Fruit fly (Drosophila melanogaster) whole organism, embryonic: Measurements from ENCODE around the gene CG9164.

Experiments
- ATbp ChIP-seq: fragments of 200-800 bp; sonication (Bioruptor generic); optimal IDR thresholded peaks from 2 replicates; lab custom pipeline; 2017; ENCODE audit warnings: missing biosample characterization, mild to moderate bottlenecking, missing genetic modification characterization, missing genetic modification reagents
- BtbVII ChIP-seq: fragments of 200-800 bp; sonication (Bioruptor generic); optimal IDR thresholded peaks from 3 replicates; lab custom pipeline; 2017; ENCODE audit warnings: missing biosample characterization, mild to moderate bottlenecking, missing genetic modification characterization
- CG1024 ChIP-seq: fragments of 200-800 bp; sonication (Bioruptor generic); IDR thresholded peaks from 2 replicates; pipeline ENCODE4 v1.3.6; 2022; ENCODE audit warnings: missing biosample characterization, missing genetic modification characterization
- CG11398 ChIP-seq: fragments of 200-800 bp; sonication (Bioruptor generic); optimal IDR thresholded peaks from 2 replicates; lab custom pipeline; 2016; ENCODE audit warnings: missing biosample characterization, missing genetic modification characterization
- CG11504 ChIP-seq: fragments of 200-800 bp; sonication (Bioruptor generic); optimal IDR thresholded peaks from 3 replicates; lab custom pipeline; 2019; ENCODE audit warnings: missing biosample characterization, mild to moderate bottlenecking, missing genetic modification characterization, moderate library complexity
- CG13123 ChIP-seq: fragments of 200-800 bp; sonication (Bioruptor generic); optimal IDR thresholded peaks from 2 replicates; lab custom pipeline; 2016; ENCODE audit warnings: missing biosample characterization, missing genetic modification characterization
- CG14050 ChIP-seq: fragments of 200-800 bp; sonication (Bioruptor generic); IDR thresholded peaks from 3 replicates; pipeline ENCODE4 v1.3.6; 2022; ENCODE audit warnings: missing biosample characterization, missing genetic modification characterization
- CG14860 ChIP-seq: fragments of 200-800 bp; sonication (Bioruptor generic); IDR thresholded peaks from 3 replicates; pipeline ENCODE4 v1.3.6; 2022; ENCODE audit warnings: missing biosample characterization, missing genetic modification characterization; ENCODE audit not compliant: partially characterized antibody
- CG1603 ChIP-seq: fragments of 200-800 bp; sonication (Bioruptor generic); optimal IDR thresholded peaks from 2 replicates; lab custom pipeline; 2019; ENCODE audit warnings: missing biosample characterization, mild to moderate bottlenecking, missing genetic modification characterization, moderate library complexity
- CG17359 ChIP-seq: fragments of 200-800 bp; sonication (Bioruptor generic); optimal IDR thresholded peaks from 3 replicates; lab custom pipeline; 2018; ENCODE audit warnings: missing biosample characterization, mild to moderate bottlenecking, missing genetic modification characterization, moderate library complexity
- CG18262 ChIP-seq: fragments of 200-800 bp; optimal IDR thresholded peaks from 3 replicates; lab custom pipeline; 2019; ENCODE audit warnings: missing biosample characterization, mild to moderate bottlenecking, missing genetic modification characterization, moderate library complexity
- CG18599 ChIP-seq: fragments of 200-800 bp; sonication (Bioruptor generic); optimal IDR thresholded peaks from 3 replicates; lab custom pipeline; 2017; ENCODE audit warnings: missing biosample characterization, missing genetic modification characterization, mild to moderate bottlenecking, moderate library complexity, missing genetic modification reagents
- CG3065 ChIP-seq: fragments of 200-800 bp; sonication (Bioruptor generic); optimal IDR thresholded peaks from 2 replicates; lab custom pipeline; 2016; ENCODE audit warnings: missing biosample characterization, missing genetic modification characterization
- CG34422 ChIP-seq: fragments of 200-800 bp; sonication (Bioruptor generic); IDR thresholded peaks from 3 replicates; pipeline ENCODE4 v1.3.6; 2022; ENCODE audit warnings: missing biosample characterization, missing genetic modification characterization
- CG4730 ChIP-seq: fragments of 200-800 bp; sonication (Bioruptor generic); IDR thresholded peaks from 2 replicates; pipeline ENCODE4 v1.3.6; 2022; ENCODE audit warnings: missing biosample characterization, missing genetic modification characterization
- CG5180 ChIP-seq: fragments of 200-800 bp; sonication (Bioruptor generic); optimal IDR thresholded peaks from 3 replicates; lab custom pipeline; 2017; ENCODE audit warnings: missing biosample characterization, missing genetic modification characterization, mild to moderate bottlenecking, moderate library complexity, missing genetic modification reagents
- CG6654 ChIP-seq: fragments of 200-800 bp; sonication (Bioruptor generic); optimal IDR thresholded peaks from 2 replicates; lab custom pipeline; 2017; ENCODE audit warnings: missing biosample characterization, mild to moderate bottlenecking, missing genetic modification characterization
- CG7839 ChIP-seq: fragments of 200-800 bp; sonication (Bioruptor generic); optimal IDR thresholded peaks from 3 replicates; lab custom pipeline; 2018; ENCODE audit warnings: missing biosample characterization, mild to moderate bottlenecking, missing genetic modification characterization, moderate library complexity
- CG8089 ChIP-seq: fragments of 200-800 bp; sonication (Bioruptor generic); optimal IDR thresholded peaks from 3 replicates; lab custom pipeline; 2016; ENCODE audit warnings: missing biosample characterization, missing genetic modification characterization
- CG8290 ChIP-seq, 3 experiments: fragments of 200-800 bp; sonication (Bioruptor generic); optimal IDR thresholded peaks; 2 replicates each; lab custom pipeline; 2016 to 2019; ENCODE audit warnings: missing biosample characterization in 3 of 3, missing genetic modification characterization in 3 of 3, mild to moderate bottlenecking in 2 of 3, moderate library complexity in 1 of 3
- CG9609 ChIP-seq: fragments of 200-800 bp; sonication (Bioruptor generic); optimal IDR thresholded peaks from 3 replicates; lab custom pipeline; 2016; ENCODE audit warnings: missing biosample characterization, missing genetic modification characterization
- CG9797 ChIP-seq: fragments of 200-800 bp; sonication (Bioruptor generic); optimal IDR thresholded peaks from 3 replicates; lab custom pipeline; 2018; ENCODE audit warnings: missing biosample characterization, mild to moderate bottlenecking, missing genetic modification characterization
- Ets65A ChIP-seq: fragments of 200-800 bp; sonication (Bioruptor generic); peaks from one replicate; lab custom pipeline; 2016; ENCODE audit warnings: missing biosample characterization, missing genetic modification characterization
- Gug ChIP-seq: fragments of 200-800 bp; sonication (Bioruptor generic); IDR thresholded peaks from 4 replicates; pipeline ENCODE4 v1.3.6; 2022; ENCODE audit warnings: missing biosample characterization, missing genetic modification characterization
- HLH3B ChIP-seq: fragments of 200-800 bp; sonication (Bioruptor generic); IDR thresholded peaks from 2 replicates; pipeline ENCODE4 v1.3.6; 2022; ENCODE audit warnings: missing biosample characterization, missing genetic modification characterization
- Hand ChIP-seq: fragments of 200-800 bp; sonication (Bioruptor generic); optimal IDR thresholded peaks from 2 replicates; lab custom pipeline; 2017; ENCODE audit warnings: mild to moderate bottlenecking, missing biosample characterization, missing genetic modification reagents, missing genetic modification characterization
- Hey ChIP-seq: fragments of 200-800 bp; sonication (Bioruptor generic); optimal IDR thresholded peaks from 3 replicates; lab custom pipeline; 2018; ENCODE audit warnings: missing biosample characterization, mild to moderate bottlenecking, missing genetic modification characterization
- HmgZ ChIP-seq: fragments of 200-800 bp; sonication (Bioruptor generic); optimal IDR thresholded peaks from 2 replicates; lab custom pipeline; 2018; ENCODE audit warnings: missing biosample characterization, mild to moderate bottlenecking, missing genetic modification characterization
- Myb ChIP-seq: fragments of 200-800 bp; sonication (Bioruptor generic); optimal IDR thresholded peaks from 2 replicates; lab custom pipeline; 2016; ENCODE audit warnings: missing biosample characterization, missing genetic modification characterization
- Ptx1 ChIP-seq: fragments of 200-800 bp; sonication (Bioruptor generic); IDR thresholded peaks from 2 replicates; pipeline ENCODE4 v1.3.6; 2022; ENCODE audit warnings: missing biosample characterization, missing genetic modification characterization
- Side ChIP-seq: fragments of 200-800 bp; sonication (Bioruptor generic); optimal IDR thresholded peaks from 2 replicates; lab custom pipeline; 2016; ENCODE audit warnings: missing biosample characterization, missing genetic modification characterization
- Sox100B ChIP-seq: fragments of 200-800 bp; sonication (Bioruptor generic); optimal IDR thresholded peaks from 3 replicates; lab custom pipeline; 2018; ENCODE audit warnings: missing biosample characterization, mild to moderate bottlenecking, missing genetic modification characterization
- YL-1 ChIP-seq: fragments of 200-800 bp; sonication (Bioruptor generic); optimal IDR thresholded peaks from 3 replicates; lab custom pipeline; 2017; ENCODE audit warnings: missing biosample characterization, mild to moderate bottlenecking, missing genetic modification characterization
- al ChIP-seq: fragments of 200-800 bp; sonication (Bioruptor generic); IDR thresholded peaks from 2 replicates; pipeline ENCODE4 v1.3.6; 2022; ENCODE audit warnings: missing biosample characterization, missing genetic modification characterization
- chinmo ChIP-seq: fragments of 200-800 bp; sonication (Bioruptor generic); IDR thresholded peaks from 4 replicates; pipeline ENCODE4 v1.3.6; 2022; ENCODE audit warnings: missing biosample characterization, missing genetic modification characterization; ENCODE audit not compliant: partially characterized antibody
- crc ChIP-seq: fragments of 200-800 bp; sonication (Bioruptor generic); optimal IDR thresholded peaks from 2 replicates; lab custom pipeline; 2016; ENCODE audit warnings: missing biosample characterization, missing genetic modification characterization
- cwo ChIP-seq: fragments of 200-800 bp; sonication (Bioruptor generic); optimal IDR thresholded peaks from 3 replicates; lab custom pipeline; 2017; ENCODE audit warnings: missing biosample characterization, missing genetic modification characterization, mild to moderate bottlenecking, moderate library complexity, missing genetic modification reagents
- dmrt99B ChIP-seq: fragments of 200-800 bp; sonication (Bioruptor generic); optimal IDR thresholded peaks from 2 replicates; lab custom pipeline; 2018; ENCODE audit warnings: missing biosample characterization, mild to moderate bottlenecking, missing genetic modification characterization, moderate library complexity
- dpn ChIP-seq, 2 experiments: fragments of 200-800 bp; sonication (Bioruptor generic); optimal IDR thresholded peaks; 3 replicates each; lab custom pipeline; 2016; ENCODE audit warnings: missing biosample characterization in 2 of 2, missing genetic modification characterization in 2 of 2
- gem ChIP-seq: fragments of 200-800 bp; sonication (Bioruptor generic); optimal IDR thresholded peaks from 2 replicates; lab custom pipeline; 2019; ENCODE audit warnings: missing biosample characterization, mild to moderate bottlenecking, missing genetic modification characterization, moderate library complexity
- hb ChIP-seq: fragments of 200-800 bp; sonication (Bioruptor generic); IDR thresholded peaks from 3 replicates; pipeline ENCODE4 v1.3.6; 2022; ENCODE audit warnings: missing biosample characterization, missing genetic modification characterization; ENCODE audit not compliant: partially characterized antibody
- ind ChIP-seq: fragments of 200-800 bp; sonication (Bioruptor generic); optimal IDR thresholded peaks from 3 replicates; lab custom pipeline; 2016; ENCODE audit warnings: missing biosample characterization, missing genetic modification characterization
- pum ChIP-seq: fragments of 200-800 bp; sonication (Bioruptor generic); optimal IDR thresholded peaks from 2 replicates; lab custom pipeline; 2016; ENCODE audit warnings: missing biosample characterization, missing genetic modification characterization
- row ChIP-seq: fragments of 200-800 bp; sonication (Bioruptor generic); IDR thresholded peaks from 3 replicates; pipeline ENCODE4 v1.3.6; 2022; ENCODE audit warnings: missing biosample characterization, missing genetic modification characterization
- trem ChIP-seq: fragments of 200-800 bp; optimal IDR thresholded peaks from 3 replicates; lab custom pipeline; 2019; ENCODE audit warnings: missing biosample characterization, mild to moderate bottlenecking, missing genetic modification characterization, moderate library complexity
- trh ChIP-seq: fragments of 200-800 bp; sonication (Bioruptor generic); optimal IDR thresholded peaks from 2 replicates; lab custom pipeline; 2016; ENCODE audit warnings: missing biosample characterization, missing genetic modification characterization
- usp ChIP-seq: fragments of >200 bp; optimal IDR thresholded peaks from 2 replicates; lab custom pipeline; 2017; ENCODE audit warnings: missing biosample characterization, missing genetic modification characterization
- zfh1 ChIP-seq: fragments of 200-800 bp; sonication (Bioruptor generic); IDR thresholded peaks from 3 replicates; pipeline ENCODE4 v1.3.6; 2022; ENCODE audit warnings: missing biosample characterization, missing genetic modification characterization

Gene CG9164

DNA sequence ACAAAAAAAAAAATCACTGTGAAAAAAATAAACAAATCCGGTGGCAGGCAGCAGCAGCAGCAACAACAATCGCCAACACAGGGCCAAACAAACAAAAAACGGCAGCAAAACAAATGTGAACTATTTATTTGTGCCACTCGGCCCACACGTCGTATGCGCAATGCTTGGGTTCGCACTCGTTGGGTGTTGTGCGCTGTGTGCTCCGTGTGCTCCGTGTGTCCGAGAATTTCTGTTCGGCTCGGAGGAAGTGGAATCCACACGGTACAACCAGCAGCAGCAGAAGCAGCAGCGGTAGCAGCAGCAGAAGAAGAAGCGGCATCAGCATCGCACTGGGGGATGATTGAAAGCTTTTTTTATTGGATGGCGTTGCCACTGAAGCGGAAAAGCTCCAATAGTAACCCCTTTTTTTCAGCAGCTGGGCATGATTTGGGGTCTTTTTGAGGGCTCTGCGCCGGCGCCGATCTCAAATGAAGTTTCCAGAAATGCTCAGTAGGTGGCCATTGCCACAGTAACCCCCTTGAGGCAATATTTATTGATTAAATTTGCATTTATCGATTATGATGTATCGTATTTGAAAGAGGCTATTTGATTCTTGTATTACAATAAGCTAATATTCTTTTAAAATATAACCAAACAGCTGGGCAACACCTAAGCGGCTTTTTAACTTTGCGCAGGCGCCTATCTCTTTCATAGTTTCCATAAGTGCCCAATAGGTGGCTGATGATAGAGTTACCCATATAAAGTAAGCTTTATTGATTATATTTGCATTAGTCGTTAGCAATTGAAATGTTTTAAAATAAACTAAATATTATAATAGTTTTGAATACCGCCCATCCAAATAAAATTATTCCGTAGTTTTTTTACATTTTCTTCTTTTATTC, at the start of gene CG9164 (continued):
- no peak for TF ChIP-seq CG9797 (GFP tag; lab: Kevin White, UChicago)
- TF ChIP-seq CG18262 (tag; lab: Kevin White, UChicago), result no peak
- no peak for TF ChIP-seq CG11398
- TF ChIP-seq Sox100B (GFP tag; lab: Kevin White, UChicago), result no peak
- no peak for TF ChIP-seq CG17359 (tag; lab: Kevin White, UChicago)
- TF ChIP-seq trh (GFP tag; lab: Kevin White, UChicago), result no peak
- no peak for TF ChIP-seq Hey
- TF ChIP-seq al (GFP tag; lab: Robert Waterston, UW), result no peak
- TF ChIP-seq usp (GFP tag; lab: Kevin White, UChicago), result no peak
- TF ChIP-seq hb (GFP tag; lab: Robert Waterston, UW), result no peak
- TF ChIP-seq CG5180 (GFP tag; lab: Kevin White, UChicago), result no peak
- no peak for TF ChIP-seq YL-1
- no peak for TF ChIP-seq CG6654 (GFP tag; lab: Kevin White, UChicago)
- TF ChIP-seq CG14860, result no peak

DNA sequence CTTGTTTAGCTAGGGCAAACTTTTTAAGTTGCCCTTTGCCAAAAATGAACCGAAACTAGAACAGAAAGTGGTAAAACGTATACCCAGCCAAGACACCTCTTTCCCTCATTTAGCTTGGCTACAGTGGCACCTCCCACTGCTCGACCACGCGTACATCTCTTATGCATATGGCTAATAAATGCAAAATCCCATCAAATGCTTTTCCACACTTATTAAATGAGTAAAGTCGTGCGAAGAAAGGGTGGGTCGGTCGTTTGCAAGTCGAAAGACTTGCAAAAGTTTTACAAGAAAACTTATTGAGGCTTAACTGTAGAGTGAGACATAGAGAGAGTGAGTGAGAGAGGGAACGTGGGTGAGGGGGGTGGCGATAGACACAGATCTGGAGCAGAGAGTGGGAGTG, 21.6 kb upstream of the CG9164 start:
- TF ChIP-seq al (GFP tag; lab: Robert Waterston, UW), result no peak
- TF ChIP-seq ind, result peak; percentile 8
- peak; percentile 16 for TF ChIP-seq gem (tag; lab: Kevin White, UChicago)
- TF ChIP-seq CG34422 (GFP tag; lab: Robert Waterston, UW), result no peak
- no peak for TF ChIP-seq Myb (GFP tag; lab: Kevin White, UChicago)
- TF ChIP-seq CG14050 (GFP tag; lab: Robert Waterston, UW), result no peak
- TF ChIP-seq CG13123, result no peak
- no peak for TF ChIP-seq chinmo (GFP tag; lab: Robert Waterston, UW)
- TF ChIP-seq cwo (GFP tag; lab: Kevin White, UChicago), result no peak
- peak; percentile 8 for TF ChIP-seq CG11504 (tag; lab: Kevin White, UChicago)
- no peak for TF ChIP-seq BtbVII
- peak; percentile 23; the same call in 1 of the 3 replicates for TF ChIP-seq zfh1 (GFP tag; lab: Robert Waterston, UW)
- peak; percentile 36 for TF ChIP-seq CG1603
- peak; percentile 63 for TF ChIP-seq row
- TF ChIP-seq Ets65A, result peak; percentile 88
- TF ChIP-seq Gug (GFP tag; lab: Robert Waterston, UW), result 0 out of 4 replicates have a peak, but pooled peaks have one; percentile 20
- peak; percentile 23 for TF ChIP-seq CG18599
- no peak for TF ChIP-seq HmgZ (tag; lab: Kevin White, UChicago)
- TF ChIP-seq Hand (GFP tag; lab: Kevin White, UChicago), result no peak
- TF ChIP-seq CG1024 (GFP tag; lab: Robert Waterston, UW), result no peak
- peak; percentile 5 for TF ChIP-seq dmrt99B (tag; lab: Kevin White, UChicago)
- TF ChIP-seq HLH3B (GFP tag; lab: Robert Waterston, UW), result 0 out of 2 replicates have a peak, but pooled peaks have one; percentile 12
- no peak for TF ChIP-seq CG8290 (GFP tag; optimal IDR thresholded peaks at IDR 0.05; lab: Kevin White, UChicago)
- TF ChIP-seq CG8290 (tag; optimal IDR thresholded peaks at IDR 0.05; lab: Kevin White, UChicago), result peak in 1 of 2 experiments; percentile 29
- TF ChIP-seq crc (GFP tag; lab: Kevin White, UChicago), result no peak
- no peak for TF ChIP-seq pum
- no peak for TF ChIP-seq trem (tag; lab: Kevin White, UChicago)
- no peak for TF ChIP-seq Side
- TF ChIP-seq dpn (GFP tag; optimal IDR thresholded peaks at IDR 0.05; lab: Kevin White, UChicago), result no peak
- TF ChIP-seq CG3065 (GFP tag; lab: Kevin White, UChicago), result no peak
- no peak for TF ChIP-seq CG8089
- TF ChIP-seq CG9609 (GFP tag; lab: Kevin White, UChicago), result no peak
- TF ChIP-seq CG4730 (GFP tag; lab: Robert Waterston, UW), result no peak
- no peak for TF ChIP-seq ATbp (GFP tag; lab: Kevin White, UChicago)
- peak; percentile 22; the same call in 1 of the 2 replicates for TF ChIP-seq Ptx1
- peak; percentile 16 for TF ChIP-seq CG7839 (tag; lab: Kevin White, UChicago)
